Fruit fly (Drosophila melanogaster): ENCODE data around the gene Ugt36E1.

DNA sequence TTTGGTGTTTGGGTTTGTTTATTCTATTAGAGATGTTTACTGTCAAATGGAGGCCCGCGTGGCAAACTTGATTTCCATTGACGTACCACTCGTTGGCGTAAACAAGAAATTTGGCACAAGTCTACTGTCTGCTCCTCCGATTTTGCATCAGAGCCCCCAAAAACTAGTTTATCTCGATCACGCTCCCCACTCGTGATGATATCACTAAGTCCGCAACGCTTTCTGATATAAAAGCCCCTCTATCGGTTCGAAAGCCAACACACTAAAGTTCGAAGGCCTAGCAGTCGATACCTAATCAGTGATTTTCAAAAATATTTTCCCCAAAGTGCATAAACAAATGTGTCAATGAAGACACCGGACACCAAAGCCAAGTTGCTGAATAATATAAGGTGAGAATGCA is 13.8 kb upstream of the Ugt36E1 start:
- no peak for TF ChIP-seq CG8478 (optimal IDR thresholded peaks at IDR 0.05)
- no peak for TF ChIP-seq CTCF (optimal IDR thresholded peaks at IDR 0.05)
